Fruit fly (Drosophila melanogaster) Kc167 (cell line): ENCODE measurements around the gene CG5928.

Experiments used
- Myc ChIP-seq: fragments of >200 bp; optimal IDR thresholded peaks from 2 replicates; lab custom pipeline; 2017; ENCODE audit warnings: missing external identifiers
- Sin3A ChIP-seq: fragments of >200 bp; optimal IDR thresholded peaks from 2 replicates; lab custom pipeline; 2018; ENCODE audit warnings: missing external identifiers
- h ChIP-seq: fragments of >200 bp; optimal IDR thresholded peaks from 3 replicates; lab custom pipeline; 2018; ENCODE audit warnings: missing external identifiers
- insv ChIP-seq: fragments of >200 bp; optimal IDR thresholded peaks from 3 replicates; lab custom pipeline; 2018; ENCODE audit warnings: missing external identifiers
- psq ChIP-seq: fragments of >200 bp; optimal IDR thresholded peaks from 2 replicates; lab custom pipeline; 2017; ENCODE audit warnings: missing external identifiers
- ttk ChIP-seq: sonication (Bioruptor generic); optimal IDR thresholded peaks from 2 replicates; lab custom pipeline; 2017; ENCODE audit warnings: missing external identifiers

DNA sequence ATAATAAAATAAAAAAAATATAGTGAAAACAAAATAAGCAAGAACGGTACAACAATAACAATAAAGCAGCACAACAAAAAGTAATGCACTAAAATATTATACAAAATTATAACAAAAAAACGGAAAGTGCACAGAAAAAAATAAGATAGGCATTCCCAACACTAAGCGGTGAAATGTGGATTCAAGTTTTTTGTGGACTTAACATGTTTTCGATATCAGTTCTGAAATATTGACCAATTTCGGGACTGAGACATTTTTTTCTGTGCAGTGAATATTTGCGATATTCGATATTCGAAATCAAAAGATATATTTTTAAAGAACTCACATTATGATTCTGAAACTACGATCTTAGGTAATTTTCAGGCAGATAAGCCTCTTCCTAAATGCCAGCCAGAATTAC lies 26.3 kb downstream of the CG5928 start:
- no peak for TF ChIP-seq insv (lab: Kevin White, UChicago)
- TF ChIP-seq Sin3A: no peak
- TF ChIP-seq Myc (lab: Kevin White, UChicago): no peak
- TF ChIP-seq psq (lab: Kevin White, UChicago): no peak
- TF ChIP-seq ttk (lab: Kevin White, UChicago): no peak
- no peak for TF ChIP-seq h (lab: Kevin White, UChicago)
